Worm (Caenorhabditis elegans) whole organism, L1 larva: ENCODE measurements around the gene Y49F6B.19.

ENCODE experiments used
- C16A3.4 ChIP-seq: fragments of 150-350 bp; optimal IDR thresholded peaks from 2 replicates; lab custom pipeline; 2014; ENCODE audit warnings: missing biosample characterization, missing genetic modification characterization
- alr-1 ChIP-seq: fragments of 200-800 bp; sonication (Bioruptor generic); optimal IDR thresholded peaks from 2 replicates; lab custom pipeline; 2018; ENCODE audit warnings: borderline replicate concordance, mild to moderate bottlenecking, missing genetic modification characterization, missing compliant biosample characterization
- aly-2 ChIP-seq: fragments of 150-350 bp; optimal IDR thresholded peaks from 2 replicates; lab custom pipeline; 2014; ENCODE audit warnings: missing biosample characterization, missing genetic modification characterization
- ama-1 ChIP-seq: fragments of 150-350 bp; optimal IDR thresholded peaks from 2 replicates; lab custom pipeline; 2014
- ceh-8 ChIP-seq: fragments of 200-800 bp; sonication (Bioruptor generic); optimal IDR thresholded peaks from 2 replicates; lab custom pipeline; 2018; ENCODE audit warnings: mild to moderate bottlenecking, missing genetic modification characterization, moderate library complexity, missing compliant biosample characterization
- ceh-82 ChIP-seq, 3 experiments: fragments of 150-350 bp in 1 of 3; sonication (generic microtip) in 2 of 3; optimal IDR thresholded peaks; 2 replicates each; lab custom pipeline; 2014 to 2017; ENCODE audit warnings: missing biosample characterization in 3 of 3, missing genetic modification characterization in 3 of 3
- ceh-88 ChIP-seq: fragments of 200-800 bp; sonication (Bioruptor generic); IDR thresholded peaks from 2 replicates; pipeline ENCODE4 v1.3.6; 2022; ENCODE audit warnings: missing genetic modification characterization, missing compliant biosample characterization
- ceh-90 ChIP-seq: sonication (generic microtip); optimal IDR thresholded peaks from 2 replicates; lab custom pipeline; 2016; ENCODE audit warnings: missing genetic modification characterization, missing compliant biosample characterization
- ces-1 ChIP-seq: fragments of 150-350 bp; optimal IDR thresholded peaks from 2 replicates; lab custom pipeline; 2014; ENCODE audit warnings: missing biosample characterization, missing genetic modification reagents, missing genetic modification characterization
- dpl-1 ChIP-seq, 3 experiments: fragments of 150-350 bp in 2 of 3; sonication (generic microtip) in 1 of 3; optimal IDR thresholded peaks; 2 replicates each; lab custom pipeline; 2014 to 2017; ENCODE audit warnings: missing biosample characterization in 3 of 3, missing genetic modification characterization in 3 of 3, missing genetic modification reagents in 3 of 3
- efl-3 ChIP-seq: fragments of 200-800 bp; sonication (Bioruptor generic); optimal IDR thresholded peaks from 2 replicates; lab custom pipeline; 2018; ENCODE audit warnings: mild to moderate bottlenecking, missing genetic modification characterization, missing compliant biosample characterization
- egl-13 ChIP-seq: sonication (generic microtip); optimal IDR thresholded peaks from 2 replicates; lab custom pipeline; 2016; ENCODE audit warnings: missing genotype, missing genetic modification reagents, missing genetic modification characterization, missing compliant biosample characterization
- egl-27 ChIP-seq, 2 experiments: fragments of 150-350 bp in 1 of 2; sonication (generic microtip); optimal IDR thresholded peaks; 3 replicates each; lab custom pipeline; 2017 to 2018; ENCODE audit warnings: missing biosample characterization in 2 of 2, missing genetic modification characterization in 2 of 2, missing genetic modification reagents in 2 of 2
- elt-3 ChIP-seq, 6 experiments: fragments of 150-350 bp in 1 of 6; sonication (generic microtip); optimal IDR thresholded peaks; 2 replicates each; lab custom pipeline; 2017 to 2018; ENCODE audit warnings: missing biosample characterization in 6 of 6, missing genetic modification characterization in 6 of 6, inconsistent platforms in 1 of 6
- fkh-10 ChIP-seq: sonication (generic microtip); optimal IDR thresholded peaks from 2 replicates; lab custom pipeline; 2017; ENCODE audit warnings: missing biosample characterization, missing genetic modification reagents, missing genetic modification characterization
- fkh-4 ChIP-seq: sonication (generic microtip); optimal IDR thresholded peaks from 2 replicates; lab custom pipeline; 2016; ENCODE audit warnings: missing compliant biosample characterization, missing genetic modification characterization, borderline replicate concordance
- hlh-17 ChIP-seq: fragments of 200-800 bp; sonication (Bioruptor generic); optimal IDR thresholded peaks from 2 replicates; lab custom pipeline; 2018; ENCODE audit warnings: missing genetic modification characterization, mild to moderate bottlenecking, missing compliant biosample characterization, moderate library complexity, borderline replicate concordance
- irx-1 ChIP-seq: sonication (generic microtip); optimal IDR thresholded peaks from 2 replicates; lab custom pipeline; 2016; ENCODE audit warnings: missing genetic modification characterization, missing compliant biosample characterization
- isw-1 ChIP-seq: fragments of 200-800 bp; sonication (Bioruptor generic); IDR thresholded peaks from 2 replicates; pipeline ENCODE4 v1.3.6; 2022; ENCODE audit warnings: missing genetic modification characterization, missing compliant biosample characterization
- lin-15B ChIP-seq: fragments of 150-350 bp; sonication (generic microtip); optimal IDR thresholded peaks from 3 replicates; lab custom pipeline; 2014; ENCODE audit warnings: missing biosample characterization, missing genetic modification characterization
- lin-35 ChIP-seq, 2 experiments: fragments of 150-350 bp; optimal IDR thresholded peaks; 2 replicates each; lab custom pipeline; 2014; ENCODE audit warnings: missing biosample characterization in 2 of 2, missing genetic modification characterization in 2 of 2, missing genetic modification reagents in 2 of 2
- lin-39 ChIP-seq: fragments of 150-350 bp; optimal IDR thresholded peaks from 2 replicates; lab custom pipeline; 2014; ENCODE audit warnings: missing biosample characterization, missing genetic modification reagents, missing genetic modification characterization
- mab-9 ChIP-seq: fragments of 200-800 bp; sonication (Bioruptor generic); IDR thresholded peaks from 2 replicates; pipeline ENCODE4 v1.3.6; 2022; ENCODE audit warnings: missing genetic modification reagents, missing genetic modification characterization, missing compliant biosample characterization
- mdl-1 ChIP-seq, 2 experiments: fragments of 150-350 bp; optimal IDR thresholded peaks; 2 replicates each; lab custom pipeline; 2014 to 2017; ENCODE audit warnings: missing biosample characterization in 2 of 2, missing genetic modification characterization in 2 of 2, inconsistent platforms in 1 of 2
- mef-2 ChIP-seq: fragments of 150-350 bp; optimal IDR thresholded peaks from 2 replicates; lab custom pipeline; 2014; ENCODE audit warnings: missing biosample characterization, missing genetic modification characterization
- nhr-12 ChIP-seq: sonication (generic microtip); optimal IDR thresholded peaks from 2 replicates; lab custom pipeline; 2017; ENCODE audit warnings: missing biosample characterization, missing genetic modification characterization
- nhr-84 ChIP-seq: sonication (generic microtip); optimal IDR thresholded peaks from 2 replicates; lab custom pipeline; 2017; ENCODE audit warnings: missing biosample characterization, missing genetic modification characterization
- pqm-1 ChIP-seq: sonication (generic microtip); optimal IDR thresholded peaks from 3 replicates; lab custom pipeline; 2017; ENCODE audit warnings: missing biosample characterization, missing genetic modification characterization
- rnt-1 ChIP-seq: sonication (generic microtip); optimal IDR thresholded peaks from 2 replicates; lab custom pipeline; 2016; ENCODE audit warnings: mild to moderate bottlenecking, missing genetic modification characterization, moderate library complexity, missing compliant biosample characterization
- sptf-1 ChIP-seq: fragments of 150-350 bp; optimal IDR thresholded peaks from 2 replicates; lab custom pipeline; 2014; ENCODE audit warnings: missing biosample characterization, missing genetic modification characterization
- sup-37 ChIP-seq: fragments of 200-800 bp; sonication (Bioruptor generic); optimal IDR thresholded peaks from 2 replicates; lab custom pipeline; 2018; ENCODE audit warnings: mild to moderate bottlenecking, missing genetic modification characterization, missing compliant biosample characterization
- tbx-2 ChIP-seq: sonication (generic microtip); optimal IDR thresholded peaks from 2 replicates; lab custom pipeline; 2016; ENCODE audit warnings: missing genetic modification characterization, missing compliant biosample characterization
- vab-15 ChIP-seq: sonication (generic microtip); optimal IDR thresholded peaks from 2 replicates; lab custom pipeline; 2017; ENCODE audit warnings: missing genotype, mild to moderate bottlenecking, missing genetic modification characterization, missing compliant biosample characterization
- zag-1 ChIP-seq: fragments of 150-350 bp; optimal IDR thresholded peaks from 2 replicates; lab custom pipeline; 2014; ENCODE audit warnings: missing biosample characterization, missing genetic modification characterization
- zip-4 ChIP-seq: fragments of 200-800 bp; sonication (Bioruptor generic); optimal IDR thresholded peaks from 2 replicates; lab custom pipeline; 2018; ENCODE audit warnings: mild to moderate bottlenecking, missing genetic modification characterization, moderate library complexity, missing compliant biosample characterization

The Y49F6B.19 gene

ce11 chrII:3512240-3512639 lies at the start of gene Y49F6B.19:
Gene Y49F6B.19 (minus strand): TSS chrII:3512340.
- TF ChIP-seq ama-1 (lab: Kevin White, UChicago) = no peak
- TF ChIP-seq sup-37 (GFP tag; lab: Kevin White, UChicago) = no peak
- TF ChIP-seq nhr-84 (tag; lab: Kevin White, UChicago) = no peak
- TF ChIP-seq egl-27 (tag; optimal IDR thresholded peaks at IDR 0.05; lab: Kevin White, UChicago) = no peak
- TF ChIP-seq ceh-90 = no peak
- no peak for TF ChIP-seq lin-39 (tag; lab: Kevin White, UChicago)
- no peak for TF ChIP-seq lin-15B (tag; lab: Kevin White, UChicago)
- TF ChIP-seq C16A3.4 (tag; lab: Kevin White, UChicago) = no peak
- TF ChIP-seq fkh-4 = no peak
- TF ChIP-seq alr-1 (tag; lab: Kevin White, UChicago) = no peak
- no peak for TF ChIP-seq ceh-8
- no peak for TF ChIP-seq ceh-88 (GFP tag; lab: Robert Waterston, UW)
- no peak for TF ChIP-seq lin-35 (GFP tag; optimal IDR thresholded peaks at IDR 0.05; lab: Kevin White, UChicago)
- TF ChIP-seq, all 84 proteins: peak for 0

ce11 chrII:3561561-3561960 lies 49.4 kb upstream of the Y49F6B.19 start, which contains the start of gene W10G11.2:
Gene W10G11.2 (minus strand): TSS chrII:3561661.
- TF ChIP-seq isw-1 (GFP tag; lab: Robert Waterston, UW) (no peak), ces-1 (no peak), egl-27 (tag; optimal IDR thresholded peaks at IDR 0.05; lab: Kevin White, UChicago) (no peak), mef-2 (tag; lab: Kevin White, UChicago) (no peak), ceh-8 (no peak), egl-13 (no peak), lin-35 (GFP tag; optimal IDR thresholded peaks at IDR 0.05; lab: Kevin White, UChicago) (no peak), vab-15 (tag; lab: Kevin White, UChicago) (no peak), ceh-82 (tag; optimal IDR thresholded peaks at IDR 0.05; lab: Kevin White, UChicago) (no peak), mab-9 (GFP tag; lab: Robert Waterston, UW) (no peak), pqm-1 (tag; lab: Kevin White, UChicago) (no peak)

DNA sequence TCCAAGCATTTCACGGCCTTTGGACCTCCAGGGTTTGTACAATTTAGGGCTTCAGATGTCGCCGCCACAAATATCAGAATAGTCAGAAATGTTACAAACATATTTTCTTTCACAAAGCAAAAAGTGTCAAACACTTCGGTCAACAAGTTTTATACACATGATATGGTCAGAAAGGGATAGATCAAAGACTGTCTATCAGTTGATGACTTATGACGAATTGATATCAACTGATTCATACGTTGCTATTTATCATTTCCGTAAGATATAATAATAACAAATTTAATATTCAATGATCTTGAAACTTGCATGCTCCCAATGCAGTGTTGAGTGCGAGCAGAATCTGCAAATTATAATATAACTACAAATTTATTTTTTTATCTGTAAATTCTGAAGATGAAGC lies 48.5 kb upstream of the Y49F6B.19 start, which contains the start of gene W10G11.1:
W10G11.1 (minus strand) TSS at position 101 of the 400 bp plus-strand sequence.
- TF ChIP-seq aly-2 (no peak), elt-3 (tag; optimal IDR thresholded peaks at IDR 0.05; lab: Kevin White, UChicago) (no peak), fkh-10 (GFP tag; lab: Kevin White, UChicago) (no peak), lin-39 (tag; lab: Kevin White, UChicago) (no peak), nhr-12 (tag; lab: Kevin White, UChicago) (no peak), zip-4 (GFP tag; lab: Kevin White, UChicago) (no peak), pqm-1 (tag; lab: Kevin White, UChicago) (no peak)

DNA sequence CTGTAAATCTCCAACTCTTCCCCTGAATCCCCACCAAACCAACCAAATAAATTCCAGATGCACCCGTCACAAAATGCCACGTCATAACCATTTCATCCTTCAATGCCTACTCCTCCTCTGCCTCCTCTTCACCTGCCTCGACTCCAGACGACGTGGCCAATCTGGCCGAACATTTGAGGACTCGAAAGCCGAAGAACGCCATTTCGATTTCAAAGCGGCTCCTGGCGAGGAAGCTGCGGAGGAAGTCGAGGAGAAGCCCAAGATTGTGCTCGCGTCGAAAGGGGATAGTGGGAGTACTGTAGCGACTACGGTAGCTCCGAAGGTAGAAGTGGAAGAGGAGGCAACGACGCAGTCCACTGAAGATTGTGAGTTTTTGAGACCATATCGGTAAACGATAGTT lies 45.3 kb upstream of the Y49F6B.19 start, which contains the start of gene lgc-45:
lgc-45 (plus strand) TSS at position 56 of the 400 bp plus-strand sequence.
- no peak for TF ChIP-seq zag-1 (tag; lab: Kevin White, UChicago)
- no peak for TF ChIP-seq dpl-1 (GFP tag; optimal IDR thresholded peaks at IDR 0.05; lab: Kevin White, UChicago)
- no peak for TF ChIP-seq mdl-1 (tag; optimal IDR thresholded peaks at IDR 0.05; lab: Kevin White, UChicago)
- no peak for TF ChIP-seq tbx-2
- no peak for TF ChIP-seq sptf-1
- TF ChIP-seq irx-1 (tag; lab: Kevin White, UChicago) = no peak
- TF ChIP-seq hlh-17 (GFP tag; lab: Kevin White, UChicago) = no peak
- TF ChIP-seq ceh-90 = no peak
- no peak for TF ChIP-seq rnt-1 (tag; lab: Kevin White, UChicago)
- no peak for TF ChIP-seq efl-3 (GFP tag; lab: Kevin White, UChicago)
- TF ChIP-seq, all 84 proteins: peak for 0
